Fruit fly (Drosophila melanogaster): Measurements from ENCODE around the gene CG4783.
A peak's percentile ranks its signal among the peaks of the same experiment; 100 is the strongest.

Gene CG4783

dm6 chr3R:19917739-19918138 is 30.5 kb upstream of the CG4783 start, which contains the start of gene CG4465:
CG4465 (minus strand) TSS chr3R:19917839.
- no peak for TF ChIP-seq CG13204 (GFP tag; optimal IDR thresholded peaks at IDR 0.05)
- TF ChIP-seq CG9948 (tag; optimal IDR thresholded peaks at IDR 0.05): no peak
- TF ChIP-seq fd96Ca (GFP tag; IDR thresholded peaks at IDR 0.05): no peak
- no peak for TF ChIP-seq Pif1A (GFP tag; optimal IDR thresholded peaks at IDR 0.05)
- TF ChIP-seq rn (GFP tag; IDR thresholded peaks at IDR 0.05): no peak
- no peak for TF ChIP-seq D1 (tag; optimal IDR thresholded peaks at IDR 0.05)
- TF ChIP-seq CG8301 (tag; optimal IDR thresholded peaks at IDR 0.05): no peak

DNA sequence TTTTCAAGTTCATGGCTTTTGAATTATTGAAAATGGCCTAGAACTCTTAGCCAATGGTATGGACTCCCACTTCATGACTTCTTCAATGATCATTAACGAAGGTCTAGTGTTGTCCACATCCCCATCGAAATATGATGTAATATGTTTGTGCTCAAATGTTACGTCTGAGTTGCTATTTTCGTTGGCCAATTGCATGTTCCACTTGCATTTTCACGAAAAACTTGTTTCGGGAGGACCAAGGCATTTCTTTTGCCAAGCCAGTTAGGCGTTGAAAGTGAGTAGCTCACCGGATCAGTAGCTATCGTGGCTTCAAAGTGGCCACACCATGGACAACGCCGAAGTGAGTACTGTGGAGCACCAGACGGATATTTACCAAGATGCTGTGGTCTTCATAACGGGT is 30.0 kb upstream of the CG4783 start, which contains the start of gene CG4770:
CG4770 (plus strand) TSS at position 301 of the 400 bp plus-strand sequence.
- TF ChIP-seq CG15710 (tag; optimal IDR thresholded peaks at IDR 0.05) (no peak), Ets98B (GFP tag; IDR thresholded peaks at IDR 0.05) (no peak; the same call in 1 of the 2 replicates), CG34367 (tag; optimal IDR thresholded peaks at IDR 0.05) (no peak), CG14655 (GFP tag; optimal IDR thresholded peaks at IDR 0.05) (no peak), CG8301 (tag; optimal IDR thresholded peaks at IDR 0.05) (no peak), CG4496 (GFP tag; IDR thresholded peaks at IDR 0.05) (no peak), CG10348 (GFP tag; IDR thresholded peaks at IDR 0.05) (no peak), gl (tag; optimal IDR thresholded peaks at IDR 0.05) (no peak), CG13204 (GFP tag; optimal IDR thresholded peaks at IDR 0.05) (no peak), D1 (tag; optimal IDR thresholded peaks at IDR 0.05) (no peak), Snoo (tag; optimal IDR thresholded peaks at IDR 0.05) (no peak), rn (GFP tag; IDR thresholded peaks at IDR 0.05) (no peak), CG12605 (GFP tag; IDR thresholded peaks at IDR 0.05) (no peak), EcR (GFP tag; optimal IDR thresholded peaks at IDR 0.05) (no peak), CG17806 (tag; optimal IDR thresholded peaks at IDR 0.05) (no peak), CG9948 (tag; optimal IDR thresholded peaks at IDR 0.05) (no peak), Pif1A (GFP tag; optimal IDR thresholded peaks at IDR 0.05) (no peak)

DNA sequence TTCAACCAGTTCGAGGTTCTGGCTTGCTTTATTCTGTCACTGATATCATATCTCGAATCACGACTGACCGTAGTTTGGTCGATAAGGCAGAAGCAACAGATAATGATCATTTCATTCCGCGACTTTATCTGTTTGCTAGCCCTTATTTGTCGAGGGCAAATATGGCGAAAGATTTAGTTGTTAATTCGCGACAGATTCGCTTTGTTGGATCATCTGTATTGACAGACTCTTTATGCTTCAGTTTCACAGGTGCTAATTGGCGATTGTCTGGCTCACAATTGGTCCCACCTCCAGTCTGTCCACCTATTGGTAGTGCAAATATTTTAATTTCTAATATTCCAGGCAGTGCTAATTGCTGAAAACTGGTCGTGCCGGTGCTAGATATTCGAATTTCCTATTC is 23.9 kb upstream of the CG4783 start:
- TF ChIP-seq gl (tag; optimal IDR thresholded peaks at IDR 0.05): peak; percentile 63
- no peak for TF ChIP-seq fd96Ca (GFP tag; IDR thresholded peaks at IDR 0.05)
- TF ChIP-seq rn (GFP tag; IDR thresholded peaks at IDR 0.05): no peak
- peak; percentile 83 for TF ChIP-seq Pif1A (GFP tag; optimal IDR thresholded peaks at IDR 0.05)
- TF ChIP-seq Pif1B (GFP tag; optimal IDR thresholded peaks at IDR 0.05): peak; percentile 77
- TF ChIP-seq CG34367 (tag; optimal IDR thresholded peaks at IDR 0.05): peak; percentile 41

DNA sequence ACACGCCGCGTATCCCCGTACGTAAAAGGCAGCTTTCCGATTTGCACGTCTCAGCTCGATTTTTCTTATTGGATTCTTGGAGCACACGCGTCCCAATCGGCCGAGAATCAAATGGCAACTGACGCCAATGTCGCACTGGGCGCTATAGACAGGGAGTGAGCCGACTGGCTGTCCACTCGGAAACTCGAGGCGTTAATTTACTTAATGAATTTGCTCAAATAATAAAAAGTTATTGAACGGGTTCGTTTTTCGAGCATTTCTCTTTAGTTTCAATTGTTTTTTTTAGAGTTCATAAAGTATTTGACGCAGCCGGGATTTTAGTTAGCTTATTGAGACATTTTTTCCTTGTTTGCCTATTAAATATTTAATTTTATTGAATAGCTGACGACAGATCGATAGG is 23.0 kb upstream of the CG4783 start, which contains the start of gene CG4462:
CG4462 (minus strand) TSS at position 101 of the 400 bp plus-strand sequence.
- TF ChIP-seq CG15710 (tag; optimal IDR thresholded peaks at IDR 0.05) (no peak), CG8301 (tag; optimal IDR thresholded peaks at IDR 0.05) (no peak), Pif1B (GFP tag; optimal IDR thresholded peaks at IDR 0.05) (no peak), Snoo (tag; optimal IDR thresholded peaks at IDR 0.05) (no peak), CG12605 (GFP tag; IDR thresholded peaks at IDR 0.05) (no peak), CG8159 (tag; optimal IDR thresholded peaks at IDR 0.05) (no peak), CG10348 (GFP tag; IDR thresholded peaks at IDR 0.05) (no peak), fd96Ca (GFP tag; IDR thresholded peaks at IDR 0.05) (no peak)

dm6 chr3R:19928544-19928943 is 19.7 kb upstream of the CG4783 start, which contains the start of gene CG4459:
CG4459 (minus strand) TSS chr3R:19928644.
- TF ChIP-seq CG17806 (tag; optimal IDR thresholded peaks at IDR 0.05) (no peak), D1 (tag; optimal IDR thresholded peaks at IDR 0.05) (no peak), fd96Ca (GFP tag; IDR thresholded peaks at IDR 0.05) (no peak), gl (tag; optimal IDR thresholded peaks at IDR 0.05) (no peak), Pif1A (GFP tag; optimal IDR thresholded peaks at IDR 0.05) (no peak), CG4496 (GFP tag; IDR thresholded peaks at IDR 0.05) (no peak)

DNA sequence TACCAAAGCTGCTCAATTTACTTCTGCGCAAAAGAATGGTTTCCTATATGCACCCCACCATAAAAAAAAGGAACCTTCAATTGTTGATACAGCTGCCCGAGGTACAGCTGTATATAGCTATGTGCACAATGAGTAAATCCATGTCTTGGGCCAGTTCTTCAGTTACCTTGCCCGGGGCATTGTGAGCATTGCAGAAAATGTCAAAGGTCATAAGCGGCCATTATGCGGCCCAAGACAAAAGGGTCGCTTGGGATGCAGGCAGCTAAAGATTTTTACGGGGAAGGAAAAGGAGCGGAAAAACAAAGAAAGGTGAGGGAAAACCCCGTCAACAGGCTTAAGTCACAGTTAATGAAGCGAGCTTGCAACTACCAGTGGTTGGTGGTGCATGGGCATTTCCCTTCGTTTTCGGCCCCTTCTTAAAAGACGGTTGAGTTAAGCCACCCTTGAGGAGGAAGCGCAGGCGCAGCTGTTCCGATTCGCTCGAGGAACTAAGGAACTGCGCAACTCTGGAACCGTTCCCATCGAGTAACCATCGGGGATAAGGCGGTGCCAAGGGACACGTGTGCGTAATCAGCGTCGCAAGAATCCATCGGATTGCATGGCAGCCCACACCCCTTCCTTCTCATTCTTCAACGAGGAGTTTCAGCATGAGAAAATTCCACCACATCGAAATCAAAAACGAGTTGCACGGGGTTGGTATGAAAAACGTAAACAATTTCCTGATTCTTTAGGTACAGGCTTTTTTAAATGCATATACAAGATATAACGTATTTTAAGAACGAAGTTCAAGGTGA is 17.1 kb upstream of the CG4783 start:
- TF ChIP-seq CG32121 (GFP tag; IDR thresholded peaks at IDR 0.05) (no peak), CG15710 (tag; optimal IDR thresholded peaks at IDR 0.05) (no peak), CG4496 (GFP tag; IDR thresholded peaks at IDR 0.05) (no peak), CG9948 (tag; optimal IDR thresholded peaks at IDR 0.05) (no peak), CG34367 (tag; optimal IDR thresholded peaks at IDR 0.05) (no peak), EcR (GFP tag; optimal IDR thresholded peaks at IDR 0.05) (no peak), CG8159 (tag; optimal IDR thresholded peaks at IDR 0.05) (no peak), Pif1A (GFP tag; optimal IDR thresholded peaks at IDR 0.05) (no peak), CG12605 (GFP tag; IDR thresholded peaks at IDR 0.05) (no peak), CG8301 (tag; optimal IDR thresholded peaks at IDR 0.05) (no peak), CG10348 (GFP tag; IDR thresholded peaks at IDR 0.05) (no peak), rn (GFP tag; IDR thresholded peaks at IDR 0.05) (no peak), D1 (tag; optimal IDR thresholded peaks at IDR 0.05) (no peak)

dm6 chr3R:19932169-19932568 is 16.1 kb upstream of the CG4783 start:
- TF ChIP-seq CG4496 (GFP tag; IDR thresholded peaks at IDR 0.05): no peak
- no peak for TF ChIP-seq EcR (GFP tag; optimal IDR thresholded peaks at IDR 0.05)
- TF ChIP-seq CG10348 (GFP tag; IDR thresholded peaks at IDR 0.05): no peak
- TF ChIP-seq D1 (tag; optimal IDR thresholded peaks at IDR 0.05): no peak
- TF ChIP-seq CG34367 (tag; optimal IDR thresholded peaks at IDR 0.05): no peak
- TF ChIP-seq Snoo (tag; optimal IDR thresholded peaks at IDR 0.05): no peak
- TF ChIP-seq Ets98B (GFP tag; IDR thresholded peaks at IDR 0.05): no peak
- TF ChIP-seq CG8159 (tag; optimal IDR thresholded peaks at IDR 0.05): no peak
- no peak for TF ChIP-seq rn (GFP tag; IDR thresholded peaks at IDR 0.05)

Measured in whole organism, pupa.